Worm (Caenorhabditis elegans) whole organism, early embryonic: ENCODE data around the gene C49H3.12.
A peak's percentile ranks its signal among the peaks of the same experiment; 100 is the strongest.

Experiments
- B0310.2 ChIP-seq: sonication (generic microtip); optimal IDR thresholded peaks from 2 replicates; lab custom pipeline; 2016; ENCODE audit warnings: mild to moderate bottlenecking, missing genetic modification characterization, missing compliant biosample characterization
- F13C5.2 ChIP-seq: sonication (generic microtip); optimal IDR thresholded peaks from 2 replicates; lab custom pipeline; 2017; ENCODE audit warnings: mild to moderate bottlenecking, missing genetic modification characterization, inconsistent platforms, missing compliant biosample characterization
- aly-1 ChIP-seq: sonication (generic microtip); optimal IDR thresholded peaks from 2 replicates; lab custom pipeline; 2016; ENCODE audit warnings: missing genetic modification characterization, missing compliant biosample characterization
- ama-1 ChIP-seq: fragments of 150-350 bp; optimal IDR thresholded peaks from 2 replicates; lab custom pipeline; 2014
- ceh-13 ChIP-seq: fragments of 200-800 bp; sonication (Bioruptor generic); optimal IDR thresholded peaks from 2 replicates; lab custom pipeline; 2018; ENCODE audit warnings: mild to moderate bottlenecking, missing genetic modification characterization, missing compliant biosample characterization
- ceh-36 ChIP-seq: sonication (generic microtip); optimal IDR thresholded peaks from 2 replicates; lab custom pipeline; 2016; ENCODE audit warnings: missing genetic modification characterization, inconsistent platforms, missing compliant biosample characterization
- ets-7 ChIP-seq: sonication (generic microtip); optimal IDR thresholded peaks from 2 replicates; lab custom pipeline; 2016; ENCODE audit warnings: missing genotype, missing genetic modification characterization, missing compliant biosample characterization
- flt-1 ChIP-seq: fragments of 200-800 bp; sonication (Bioruptor generic); IDR thresholded peaks from 2 replicates; pipeline ENCODE4 v1.3.6; 2022; ENCODE audit warnings: missing genetic modification characterization, missing compliant biosample characterization
- hmbx-1 ChIP-seq: sonication (generic microtip); optimal IDR thresholded peaks from 2 replicates; lab custom pipeline; 2016; ENCODE audit warnings: mild to moderate bottlenecking, missing genetic modification characterization, missing compliant biosample characterization
- hmg-4 ChIP-seq: fragments of 200-800 bp; sonication (Bioruptor generic); optimal IDR thresholded peaks from 2 replicates; lab custom pipeline; 2018; ENCODE audit warnings: mild to moderate bottlenecking, missing genetic modification characterization, missing compliant biosample characterization
- hnd-1 ChIP-seq: sonication (generic microtip); optimal IDR thresholded peaks from 2 replicates; lab custom pipeline; 2016; ENCODE audit warnings: missing genetic modification characterization, missing compliant biosample characterization
- pes-1 ChIP-seq: fragments of 200-800 bp; sonication (Bioruptor generic); IDR thresholded peaks from 2 replicates; pipeline ENCODE4 v1.3.6; 2022; ENCODE audit warnings: missing genetic modification reagents, missing genetic modification characterization, missing compliant biosample characterization
- scrt-1 ChIP-seq: fragments of 200-800 bp; sonication (Bioruptor generic); IDR thresholded peaks from 2 replicates; pipeline ENCODE4 v1.3.6; 2022; ENCODE audit warnings: missing genetic modification characterization, missing compliant biosample characterization
- sea-1 ChIP-seq: fragments of 200-800 bp; sonication (Bioruptor generic); conservative IDR thresholded peaks from 2 replicates; pipeline ENCODE4 v1.3.6; 2022; ENCODE audit warnings: missing genetic modification characterization, missing compliant biosample characterization
- tbx-11 ChIP-seq: fragments of 200-800 bp; sonication (Bioruptor generic); IDR thresholded peaks from 2 replicates; pipeline ENCODE4 v1.3.6; 2022; ENCODE audit warnings: missing genetic modification characterization, missing compliant biosample characterization
- tbx-37 ChIP-seq: fragments of 200-800 bp; sonication (Bioruptor generic); conservative IDR thresholded peaks from 2 replicates; pipeline ENCODE4 v1.3.6; 2022; ENCODE audit warnings: missing genetic modification reagents, missing genetic modification characterization, missing compliant biosample characterization
- tra-4 ChIP-seq: sonication (generic microtip); optimal IDR thresholded peaks from 2 replicates; lab custom pipeline; 2017; ENCODE audit warnings: missing genetic modification characterization, missing compliant biosample characterization

C49H3.12 gene

DNA sequence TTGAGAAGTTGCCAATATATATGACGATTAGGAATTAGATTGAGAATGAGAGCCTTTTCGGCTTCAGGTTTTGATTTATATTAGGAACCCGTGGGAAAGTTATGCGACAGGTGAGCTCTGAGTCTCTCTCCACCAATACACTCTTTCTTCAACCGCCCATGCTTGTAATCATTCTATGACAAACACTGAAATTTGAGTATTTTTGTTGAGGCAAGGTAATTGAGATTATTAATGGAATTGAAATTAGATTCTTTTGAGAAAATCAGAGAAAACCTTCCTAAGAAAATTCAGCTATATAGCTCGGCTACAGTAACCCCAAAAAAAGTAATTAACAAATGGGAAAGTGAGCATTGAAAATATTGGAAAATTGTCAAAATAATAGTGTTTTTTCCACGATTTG is 28.7 kb upstream of the C49H3.12 start, which contains the start of gene ceh-19:
Gene ceh-19, minus strand, starts transcription at position 101 of the 400 bp plus-strand sequence.
- TF ChIP-seq pes-1 (GFP tag; lab: Robert Waterston, UW) (no peak), hnd-1 (no peak), B0310.2 (no peak), F13C5.2 (tag; lab: Kevin White, UChicago) (no peak), sea-1 (GFP tag; lab: Robert Waterston, UW) (no peak), aly-1 (no peak), ceh-13 (no peak), hmbx-1 (tag; lab: Kevin White, UChicago) (no peak), flt-1 (GFP tag; lab: Robert Waterston, UW) (no peak)

DNA sequence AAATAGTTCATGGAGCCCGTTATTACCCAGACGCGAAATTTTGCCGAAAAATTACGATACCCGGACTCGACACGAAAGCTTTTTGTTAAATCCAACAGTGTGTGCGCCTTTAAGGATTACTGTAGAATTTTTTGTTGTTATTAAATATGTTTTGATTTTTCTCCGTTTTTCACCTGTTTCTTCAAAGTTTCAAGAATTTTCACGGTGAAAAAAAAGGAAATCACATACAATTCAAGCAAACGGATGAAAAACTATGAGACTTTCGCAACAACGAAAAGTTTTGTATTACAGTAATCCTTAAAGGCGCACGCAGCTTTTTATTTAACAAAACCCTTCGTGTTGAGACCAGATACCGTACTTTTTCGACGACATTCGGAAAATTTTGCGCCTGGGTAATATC is 26.9 kb upstream of the C49H3.12 start:
- no peak for TF ChIP-seq F13C5.2 (tag; lab: Kevin White, UChicago)
- no peak for TF ChIP-seq hnd-1
- TF ChIP-seq tbx-11, result no peak
- no peak for TF ChIP-seq pes-1 (GFP tag; lab: Robert Waterston, UW)
- TF ChIP-seq B0310.2, result no peak
- no peak for TF ChIP-seq flt-1 (GFP tag; lab: Robert Waterston, UW)
- no peak for TF ChIP-seq hmg-4 (GFP tag; lab: Kevin White, UChicago)
- no peak for TF ChIP-seq ceh-13
- no peak for TF ChIP-seq tbx-37
- no peak for TF ChIP-seq ama-1 (lab: Kevin White, UChicago)
- no peak for TF ChIP-seq ets-7
- no peak for TF ChIP-seq hmbx-1 (tag; lab: Kevin White, UChicago)
- TF ChIP-seq scrt-1 (GFP tag; lab: Robert Waterston, UW), result no peak
- no peak for TF ChIP-seq tra-4 (tag; lab: Kevin White, UChicago)
- TF ChIP-seq aly-1, result no peak
- no peak for TF ChIP-seq ceh-36 (tag; lab: Kevin White, UChicago)
- no peak for TF ChIP-seq sea-1 (GFP tag; lab: Robert Waterston, UW)

- TF ChIP-seq pes-1 (GFP tag; lab: Robert Waterston, UW) (peak; percentile 79), scrt-1 (GFP tag; lab: Robert Waterston, UW) (0 out of 2 replicates have a peak, but pooled peaks have one; percentile 37), sea-1 (GFP tag; lab: Robert Waterston, UW) (peak; percentile 78), tbx-37 (peak; percentile 72)
Observed at ce11 chrIV:7948290-7948689, 21.2 kb upstream of the C49H3.12 start, which contains the start of gene mcm-3AP. TSS of gene mcm-3AP (plus strand) at chrIV:7948672.

ce11 chrIV:7946899-7947499 is 19.9 kb upstream of the C49H3.12 start, which contains the start of gene F20D12.12:
TSS of gene F20D12.12 (plus strand) at chrIV:7947440.
- peak; percentile 30; the same call in 1 of the 2 replicates for TF ChIP-seq flt-1 (GFP tag; lab: Robert Waterston, UW)
- 0 out of 2 replicates have a peak, but pooled peaks have one; percentile 37 for TF ChIP-seq sea-1 (GFP tag; lab: Robert Waterston, UW)
- peak; percentile 50; the same call in 1 of the 2 replicates for TF ChIP-seq tbx-11
- TF ChIP-seq pes-1 (GFP tag; lab: Robert Waterston, UW), result peak; percentile 77
- TF ChIP-seq hmg-4 (GFP tag; lab: Kevin White, UChicago), result peak; percentile 40
- peak; percentile 54; the same call in 1 of the 2 replicates for TF ChIP-seq tbx-37
- peak; percentile 44 for TF ChIP-seq F13C5.2 (tag; lab: Kevin White, UChicago)
- 0 out of 2 replicates have a peak, but pooled peaks have one; percentile 57 for TF ChIP-seq scrt-1 (GFP tag; lab: Robert Waterston, UW)

- no peak for TF ChIP-seq aly-1
- TF ChIP-seq hnd-1, result no peak
- no peak for TF ChIP-seq F13C5.2 (tag; lab: Kevin White, UChicago)
- TF ChIP-seq sea-1 (GFP tag; lab: Robert Waterston, UW), result no peak
- no peak for TF ChIP-seq hmg-4 (GFP tag; lab: Kevin White, UChicago)
- TF ChIP-seq scrt-1 (GFP tag; lab: Robert Waterston, UW), result no peak
- TF ChIP-seq tbx-37, result no peak
- TF ChIP-seq pes-1 (GFP tag; lab: Robert Waterston, UW), result no peak
- TF ChIP-seq hmbx-1 (tag; lab: Kevin White, UChicago), result no peak
- TF ChIP-seq ceh-13, result no peak
Observed at ce11 chrIV:7946457-7946856, 19.3 kb upstream of the C49H3.12 start, which contains the start of gene czw-1. TSS of gene czw-1 (minus strand) at chrIV:7946825.

DNA sequence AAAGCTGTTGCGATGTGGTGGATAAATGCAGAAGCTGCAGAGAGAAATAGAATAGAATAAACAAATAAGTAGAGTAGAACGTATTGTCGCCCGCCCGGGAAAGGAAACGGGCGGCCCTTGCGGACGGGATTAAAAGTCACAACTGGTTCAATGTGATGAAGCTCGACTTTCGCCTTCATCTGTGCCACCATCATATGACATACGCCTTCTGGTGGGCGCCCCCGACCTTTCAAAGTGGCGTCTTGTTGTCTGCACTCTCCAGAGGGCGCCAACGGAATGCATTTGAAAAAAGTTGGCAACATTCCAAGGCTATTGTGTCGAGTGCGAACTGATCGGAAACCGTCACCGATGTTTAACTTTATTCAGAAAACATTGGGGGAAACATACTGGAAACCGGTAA is 16.2 kb upstream of the C49H3.12 start:
- no peak for TF ChIP-seq tbx-11
- TF ChIP-seq flt-1 (GFP tag; lab: Robert Waterston, UW), result no peak
- no peak for TF ChIP-seq pes-1 (GFP tag; lab: Robert Waterston, UW)
- TF ChIP-seq hmg-4 (GFP tag; lab: Kevin White, UChicago), result no peak
- no peak for TF ChIP-seq hnd-1
- no peak for TF ChIP-seq hmbx-1 (tag; lab: Kevin White, UChicago)
- TF ChIP-seq tra-4 (tag; lab: Kevin White, UChicago), result no peak
- no peak for TF ChIP-seq ceh-36 (tag; lab: Kevin White, UChicago)
- no peak for TF ChIP-seq ets-7
- TF ChIP-seq sea-1 (GFP tag; lab: Robert Waterston, UW), result no peak

- TF ChIP-seq scrt-1 (GFP tag; lab: Robert Waterston, UW), result no peak
- TF ChIP-seq F13C5.2 (tag; lab: Kevin White, UChicago), result no peak
- no peak for TF ChIP-seq tbx-11
- TF ChIP-seq B0310.2, result no peak
- TF ChIP-seq ceh-36 (tag; lab: Kevin White, UChicago), result no peak
- TF ChIP-seq sea-1 (GFP tag; lab: Robert Waterston, UW), result no peak
Observed at ce11 chrIV:7940919-7941318, 13.8 kb upstream of the C49H3.12 start, which contains the start of gene exc-9. TSS of gene exc-9 (minus strand) at chrIV:7941019.

ce11 chrIV:7938834-7939233 is 11.7 kb upstream of the C49H3.12 start, which contains the start of gene F20D12.7:
TSS of gene F20D12.7 (minus strand) at chrIV:7938934.
- TF ChIP-seq flt-1 (GFP tag; lab: Robert Waterston, UW) (no peak), ceh-36 (tag; lab: Kevin White, UChicago) (no peak), tbx-37 (no peak)
